Fruit fly (Drosophila melanogaster) whole organism, prepupa: ENCODE data around the gene CG32988.

Source experiments
- Blimp-1 ChIP-seq: fragments of 200-800 bp; sonication (Bioruptor generic); optimal IDR thresholded peaks from 3 replicates; lab custom pipeline; 2017; ENCODE audit warnings: missing biosample characterization, missing genetic modification characterization, mild to moderate bottlenecking, moderate library complexity, missing genetic modification reagents
- CG10669 ChIP-seq: fragments of 200-800 bp; sonication (Bioruptor generic); optimal IDR thresholded peaks from 3 replicates; lab custom pipeline; 2018; ENCODE audit warnings: missing biosample characterization, mild to moderate bottlenecking, missing genetic modification characterization, moderate library complexity
- CG11294 ChIP-seq: fragments of 200-800 bp; sonication (Bioruptor generic); IDR thresholded peaks from 2 replicates; pipeline ENCODE4 v1.3.6; 2022; ENCODE audit warnings: missing biosample characterization, missing genetic modification characterization
- CG11902 ChIP-seq: fragments of 200-800 bp; sonication (Bioruptor generic); optimal IDR thresholded peaks from 3 replicates; lab custom pipeline; 2016; ENCODE audit warnings: missing biosample characterization, missing genetic modification characterization
- CG15336 ChIP-seq: fragments of 200-800 bp; sonication (Bioruptor generic); IDR thresholded peaks from 2 replicates; pipeline ENCODE4 v1.3.6; 2022; ENCODE audit warnings: missing biosample characterization, missing genetic modification characterization
- CG16779 ChIP-seq: fragments of 200-800 bp; sonication (Bioruptor generic); optimal IDR thresholded peaks from 3 replicates; lab custom pipeline; 2017; ENCODE audit warnings: missing biosample characterization, mild to moderate bottlenecking, missing genetic modification characterization
- CG3032 ChIP-seq: fragments of 200-800 bp; optimal IDR thresholded peaks from 2 replicates; lab custom pipeline; 2019; ENCODE audit warnings: missing biosample characterization, mild to moderate bottlenecking, missing genetic modification characterization, moderate library complexity
- CG31627 ChIP-seq: fragments of 200-800 bp; sonication (Bioruptor generic); optimal IDR thresholded peaks from 3 replicates; lab custom pipeline; 2016; ENCODE audit warnings: missing biosample characterization, missing genetic modification characterization
- CG32006 ChIP-seq: fragments of 200-800 bp; sonication (Bioruptor generic); optimal IDR thresholded peaks from 3 replicates; lab custom pipeline; 2017; ENCODE audit warnings: missing biosample characterization, mild to moderate bottlenecking, missing genetic modification characterization
- CG34406 ChIP-seq: fragments of 200-800 bp; sonication (Bioruptor generic); optimal IDR thresholded peaks from 3 replicates; lab custom pipeline; 2016; ENCODE audit warnings: missing biosample characterization, missing genetic modification characterization
- CG4318 ChIP-seq: fragments of 200-800 bp; sonication (Bioruptor generic); optimal IDR thresholded peaks from 3 replicates; lab custom pipeline; 2017; ENCODE audit warnings: missing biosample characterization, mild to moderate bottlenecking, missing genetic modification characterization
- CG6808 ChIP-seq: fragments of 200-800 bp; sonication (Bioruptor generic); optimal IDR thresholded peaks from 3 replicates; lab custom pipeline; 2017; ENCODE audit warnings: missing biosample characterization, missing genetic modification characterization, mild to moderate bottlenecking, moderate library complexity, missing genetic modification reagents
- CG6854 ChIP-seq: fragments of 200-800 bp; sonication (Bioruptor generic); optimal IDR thresholded peaks from 2 replicates; lab custom pipeline; 2017; ENCODE audit warnings: missing biosample characterization, mild to moderate bottlenecking, missing genetic modification characterization
- CG8119 ChIP-seq: fragments of 200-800 bp; sonication (Bioruptor generic); IDR thresholded peaks from 3 replicates; pipeline ENCODE4 v1.3.6; 2022; ENCODE audit warnings: missing biosample characterization, missing genetic modification characterization
- CG8319 ChIP-seq: fragments of 200-800 bp; sonication (Bioruptor generic); optimal IDR thresholded peaks from 3 replicates; lab custom pipeline; 2016; ENCODE audit warnings: missing biosample characterization, missing genetic modification characterization
- CG8632 ChIP-seq: fragments of 200-800 bp; sonication (Bioruptor generic); optimal IDR thresholded peaks from 3 replicates; lab custom pipeline; 2016; ENCODE audit warnings: missing biosample characterization, missing genetic modification characterization
- CG9139 ChIP-seq: fragments of 200-800 bp; sonication (Bioruptor generic); optimal IDR thresholded peaks from 3 replicates; lab custom pipeline; 2017; ENCODE audit warnings: missing biosample characterization, mild to moderate bottlenecking, missing genetic modification characterization
- Eip75B ChIP-seq: fragments of 200-800 bp; sonication (Bioruptor generic); optimal IDR thresholded peaks from 3 replicates; lab custom pipeline; 2016; ENCODE audit warnings: missing biosample characterization, missing genetic modification characterization
- Eip78C ChIP-seq: fragments of 200-800 bp; sonication (Bioruptor generic); peaks from one replicate; lab custom pipeline; 2016; ENCODE audit warnings: missing biosample characterization, missing genetic modification characterization
- Ets21C ChIP-seq: fragments of 200-800 bp; sonication (Bioruptor generic); optimal IDR thresholded peaks from 3 replicates; lab custom pipeline; 2016; ENCODE audit warnings: missing biosample characterization, missing genetic modification characterization
- Ets96B ChIP-seq: fragments of 200-800 bp; optimal IDR thresholded peaks from 2 replicates; lab custom pipeline; 2019; ENCODE audit warnings: missing biosample characterization, mild to moderate bottlenecking, missing genetic modification characterization, moderate library complexity
- Hr4 ChIP-seq: fragments of 200-800 bp; sonication (Bioruptor generic); optimal IDR thresholded peaks from 3 replicates; lab custom pipeline; 2016; ENCODE audit warnings: missing biosample characterization, missing genetic modification characterization
- Met ChIP-seq: fragments of 200-800 bp; sonication (Bioruptor generic); optimal IDR thresholded peaks from 3 replicates; lab custom pipeline; 2016; ENCODE audit warnings: missing biosample characterization, missing genetic modification characterization
- OdsH ChIP-seq: fragments of 200-800 bp; sonication (Bioruptor generic); optimal IDR thresholded peaks from 3 replicates; lab custom pipeline; 2016; ENCODE audit warnings: missing biosample characterization, missing genetic modification characterization
- Smox ChIP-seq: fragments of 200-800 bp; sonication (Bioruptor generic); optimal IDR thresholded peaks from 3 replicates; lab custom pipeline; 2016; ENCODE audit warnings: missing biosample characterization, missing genetic modification characterization
- Sox14 ChIP-seq: fragments of 200-800 bp; sonication (Bioruptor generic); optimal IDR thresholded peaks from 3 replicates; lab custom pipeline; 2016; ENCODE audit warnings: missing biosample characterization, missing genetic modification characterization
- Sox15 ChIP-seq: fragments of 200-800 bp; sonication (Bioruptor generic); optimal IDR thresholded peaks from 3 replicates; lab custom pipeline; 2016; ENCODE audit warnings: missing biosample characterization, missing genetic modification characterization
- cyc ChIP-seq: fragments of 200-800 bp; sonication (Bioruptor generic); optimal IDR thresholded peaks from 3 replicates; lab custom pipeline; 2016; ENCODE audit warnings: missing biosample characterization, missing genetic modification characterization
- dsx ChIP-seq: fragments of 200-800 bp; optimal IDR thresholded peaks from 3 replicates; lab custom pipeline; 2019; ENCODE audit warnings: missing biosample characterization, mild to moderate bottlenecking, missing genetic modification characterization, moderate library complexity; ENCODE audit not compliant: poor library complexity, severe bottlenecking
- fd59A ChIP-seq: fragments of 200-800 bp; sonication (Bioruptor generic); optimal IDR thresholded peaks from 2 replicates; lab custom pipeline; 2017; ENCODE audit warnings: missing biosample characterization, mild to moderate bottlenecking, missing genetic modification characterization, missing genetic modification reagents
- lz ChIP-seq: fragments of 200-800 bp; sonication (Bioruptor generic); optimal IDR thresholded peaks from 3 replicates; lab custom pipeline; 2016; ENCODE audit warnings: missing biosample characterization, missing genetic modification characterization
- pdm3 ChIP-seq: fragments of 200-800 bp; sonication (Bioruptor generic); optimal IDR thresholded peaks from 3 replicates; lab custom pipeline; 2016; ENCODE audit warnings: missing biosample characterization, missing genetic modification characterization
- salr ChIP-seq, 2 experiments: fragments of 200-800 bp; sonication (Bioruptor generic); optimal IDR thresholded peaks; 3 replicates each; lab custom pipeline; 2016 to 2018; ENCODE audit warnings: missing biosample characterization in 2 of 2, missing genetic modification characterization in 2 of 2, mild to moderate bottlenecking in 1 of 2
- spab ChIP-seq: fragments of 200-800 bp; sonication (Bioruptor generic); optimal IDR thresholded peaks from 2 replicates; lab custom pipeline; 2017; ENCODE audit warnings: missing biosample characterization, mild to moderate bottlenecking, missing genetic modification characterization, missing genetic modification reagents
- ss ChIP-seq, 2 experiments: fragments of 200-800 bp; sonication (Bioruptor generic); optimal IDR thresholded peaks; 2 replicates in 1 of 2; 3 replicates in 1 of 2; lab custom pipeline; 2017 to 2018; ENCODE audit warnings: mild to moderate bottlenecking in 2 of 2, missing biosample characterization in 2 of 2, missing genetic modification characterization in 2 of 2, moderate library complexity in 1 of 2
- svp ChIP-seq: fragments of 200-800 bp; sonication (Bioruptor generic); peaks from one replicate; lab custom pipeline; 2016; ENCODE audit warnings: missing biosample characterization, missing genetic modification characterization
- topi ChIP-seq: fragments of 200-800 bp; sonication (Bioruptor generic); optimal IDR thresholded peaks from 3 replicates; lab custom pipeline; 2016; ENCODE audit warnings: missing biosample characterization, missing genetic modification characterization
- vri ChIP-seq: fragments of 200-800 bp; sonication (Bioruptor generic); optimal IDR thresholded peaks from 3 replicates; lab custom pipeline; 2016; ENCODE audit warnings: missing biosample characterization, mild to moderate bottlenecking, missing genetic modification characterization

The CG32988 gene

dm6 chr2L:8860767-8861166 lies 3.9 kb upstream of the CG32988 start (continued):
- TF ChIP-seq lz (GFP tag; lab: Kevin White, UChicago) (peak; percentile 50), Sox14 (GFP tag; lab: Kevin White, UChicago) (peak; percentile 21), Blimp-1 (GFP tag; lab: Kevin White, UChicago) (peak; percentile 24), OdsH (GFP tag; lab: Kevin White, UChicago) (peak; percentile 40), vri (GFP tag; lab: Kevin White, UChicago) (no peak), CG11294 (GFP tag; lab: Robert Waterston, UW) (peak; percentile 54), CG8632 (GFP tag; lab: Kevin White, UChicago) (no peak), CG4318 (GFP tag; lab: Kevin White, UChicago) (no peak), CG32006 (GFP tag; lab: Kevin White, UChicago) (peak; percentile 43), CG10669 (GFP tag; lab: Kevin White, UChicago) (peak; percentile 62), CG3032 (tag; lab: Kevin White, UChicago) (peak; percentile 56), Met (peak; percentile 64), spab (peak; percentile 31), CG8119 (GFP tag; lab: Robert Waterston, UW) (peak; percentile 61; the same call in 1 of the 3 replicates), Ets21C (peak; percentile 37), fd59A (GFP tag; lab: Kevin White, UChicago) (peak; percentile 36), Smox (GFP tag; lab: Kevin White, UChicago) (peak; percentile 42), svp (peak; percentile 76), CG9139 (GFP tag; lab: Kevin White, UChicago) (peak; percentile 13), Eip75B (GFP tag; lab: Kevin White, UChicago) (peak; percentile 50), CG8319 (GFP tag; lab: Kevin White, UChicago) (no peak), Ets96B (tag; lab: Kevin White, UChicago) (peak; percentile 47)
- TF ChIP-seq, all 60 proteins: peak for 45

- TF ChIP-seq CG10669 (GFP tag; lab: Kevin White, UChicago), result no peak
- TF ChIP-seq CG8632 (GFP tag; lab: Kevin White, UChicago), result no peak
- TF ChIP-seq cyc, result no peak
- TF ChIP-seq CG11902 (GFP tag; lab: Kevin White, UChicago), result no peak
- TF ChIP-seq CG16779 (tag; lab: Kevin White, UChicago), result no peak
- no peak for TF ChIP-seq lz (GFP tag; lab: Kevin White, UChicago)
- TF ChIP-seq CG6854 (GFP tag; lab: Kevin White, UChicago), result no peak
- TF ChIP-seq CG31627, result no peak
- no peak for TF ChIP-seq Eip78C (GFP tag; lab: Kevin White, UChicago)
- TF ChIP-seq topi, result no peak
- TF ChIP-seq Sox14 (GFP tag; lab: Kevin White, UChicago), result no peak
- TF ChIP-seq Blimp-1 (GFP tag; lab: Kevin White, UChicago), result no peak
- TF ChIP-seq CG4318 (GFP tag; lab: Kevin White, UChicago), result no peak
Measured at dm6 chr2L:8862476-8862875, 2.2 kb upstream of the CG32988 start, which contains the start of gene CG32986. TSS of gene CG32986 (plus strand) at chr2L:8862776.

dm6 chr2L:8863511-8863910 lies 1.2 kb upstream of the CG32988 start, which contains the start of gene CG32987:
TSS of gene CG32987 (plus strand) at chr2L:8863811.
- TF ChIP-seq CG31627 (no peak), CG6808 (GFP tag; lab: Kevin White, UChicago) (no peak), Ets21C (no peak), CG6854 (GFP tag; lab: Kevin White, UChicago) (no peak), Hr4 (GFP tag; lab: Kevin White, UChicago) (no peak), CG3032 (tag; lab: Kevin White, UChicago) (no peak), svp (peak; percentile 28)
- TF ChIP-seq, all 60 proteins: peak for 1

- TF ChIP-seq Met, result no peak
- no peak for TF ChIP-seq Eip78C (GFP tag; lab: Kevin White, UChicago)
- TF ChIP-seq CG8319 (GFP tag; lab: Kevin White, UChicago), result no peak
- TF ChIP-seq svp, result no peak
- TF ChIP-seq salr (GFP tag; optimal IDR thresholded peaks at IDR 0.05; lab: Kevin White, UChicago), result no peak
- TF ChIP-seq CG16779 (tag; lab: Kevin White, UChicago), result no peak
- TF ChIP-seq CG15336 (GFP tag; lab: Robert Waterston, UW), result no peak
- no peak for TF ChIP-seq Smox (GFP tag; lab: Kevin White, UChicago)
- no peak for TF ChIP-seq spab
- no peak for TF ChIP-seq dsx (GFP tag; lab: Kevin White, UChicago)
- no peak for TF ChIP-seq Blimp-1 (GFP tag; lab: Kevin White, UChicago)
- no peak for TF ChIP-seq Sox14 (GFP tag; lab: Kevin White, UChicago)
- TF ChIP-seq CG34406, result no peak
- TF ChIP-seq ss (GFP tag; optimal IDR thresholded peaks at IDR 0.05; lab: Kevin White, UChicago), result no peak
- TF ChIP-seq topi, result no peak
- no peak for TF ChIP-seq Sox15 (GFP tag; lab: Kevin White, UChicago)
- TF ChIP-seq pdm3 (GFP tag; lab: Kevin White, UChicago), result no peak
- no peak for TF ChIP-seq OdsH (GFP tag; lab: Kevin White, UChicago)
Measured at dm6 chr2L:8865550-8865949, 886 bp downstream of the CG32988 start, which contains the start of gene CG32983. TSS of gene CG32983 (plus strand) at chr2L:8865850.
